Fruit fly (Drosophila melanogaster): ENCODE data around the gene Oga.

Oga gene

dm6 chr3R:21184373-21185132, 34.3 kb upstream of the Oga start (continued):
- TF ChIP-seq E2f2 (GFP tag; IDR thresholded peaks at IDR 0.05): peak; percentile 96
- TF ChIP-seq kah (GFP tag; optimal IDR thresholded peaks at IDR 0.05): peak; percentile 18
- no peak for TF ChIP-seq vnd (GFP tag; IDR thresholded peaks at IDR 0.05; ENCODE audit: partially characterized antibody)
- peak; percentile 57 for TF ChIP-seq CG13894 (tag; optimal IDR thresholded peaks at IDR 0.05)
- peak; percentile 90 for TF ChIP-seq vvl (GFP tag; IDR thresholded peaks at IDR 0.05)
- peak; percentile 98 for TF ChIP-seq Ets65A (GFP tag)
- no peak for TF ChIP-seq CG15479 (GFP tag; optimal IDR thresholded peaks at IDR 0.05)
- peak; percentile 62 for TF ChIP-seq scrt (GFP tag; optimal IDR thresholded peaks at IDR 0.05)
- TF ChIP-seq CG10267 (tag; optimal IDR thresholded peaks at IDR 0.05): peak; percentile 54
- no peak for TF ChIP-seq CG7556 (GFP tag; optimal IDR thresholded peaks at IDR 0.05)
- peak; percentile 70 for TF ChIP-seq CG2875 (GFP tag; optimal IDR thresholded peaks at IDR 0.05)
- peak; percentile 27 for TF ChIP-seq Sry-δ (GFP tag; optimal IDR thresholded peaks at IDR 0.05)
- TF ChIP-seq sug (tag; optimal IDR thresholded peaks at IDR 0.05): peak; percentile 68
- peak; percentile 73 for TF ChIP-seq dysf (GFP tag; IDR thresholded peaks at IDR 0.05)
- TF ChIP-seq org-1 (GFP tag; optimal IDR thresholded peaks at IDR 0.05): peak; percentile 27
- peak; percentile 66 for TF ChIP-seq Ssrp (tag; optimal IDR thresholded peaks at IDR 0.05)
- TF ChIP-seq CG10959 (GFP tag; IDR thresholded peaks at IDR 0.05): peak; percentile 69
- TF ChIP-seq ems (GFP tag; optimal IDR thresholded peaks at IDR 0.05): peak; percentile 70
- TF ChIP-seq CG30020 (tag; optimal IDR thresholded peaks at IDR 0.05): no peak
- peak; percentile 96 for TF ChIP-seq Dp (GFP tag; optimal IDR thresholded peaks at IDR 0.05)
- TF ChIP-seq CG18262 (tag; optimal IDR thresholded peaks at IDR 0.05): peak; percentile 62
- TF ChIP-seq ash1 (GFP tag; optimal IDR thresholded peaks at IDR 0.05): peak; percentile 36
- peak; percentile 60 for TF ChIP-seq en (GFP tag; optimal IDR thresholded peaks at IDR 0.05)
- TF ChIP-seq CG6765 (GFP tag; optimal IDR thresholded peaks at IDR 0.05): peak; percentile 74
- peak; percentile 70; the same call in 1 of the 3 replicates for TF ChIP-seq knrl (GFP tag; IDR thresholded peaks at IDR 0.05; ENCODE audit: partially characterized antibody)
- peak; percentile 74 for TF ChIP-seq Sox102F (GFP tag; optimal IDR thresholded peaks at IDR 0.05)
- TF ChIP-seq danr (GFP tag; IDR thresholded peaks at IDR 0.05): 0 out of 2 replicates have a peak, but pooled peaks have one; percentile 41
- TF ChIP-seq fd96Cb (tag; optimal IDR thresholded peaks at IDR 0.05): peak; percentile 55
- TF ChIP-seq CG16863 (GFP tag; optimal IDR thresholded peaks at IDR 0.05): peak; percentile 65
- peak; percentile 70; the same call in 2 of the 3 replicates for TF ChIP-seq ase (GFP tag; IDR thresholded peaks at IDR 0.05)
- peak; percentile 65 for TF ChIP-seq Chrac-16 (GFP tag; optimal IDR thresholded peaks at IDR 0.05)
- TF ChIP-seq CG17829 (tag; optimal IDR thresholded peaks at IDR 0.05): peak; percentile 65
- TF ChIP-seq Abd-B (GFP tag; optimal IDR thresholded peaks at IDR 0.05): peak; percentile 55
- peak; percentile 81 for TF ChIP-seq CG9609 (GFP tag; optimal IDR thresholded peaks at IDR 0.05)
- peak; percentile 68 for TF ChIP-seq slp2 (GFP tag; optimal IDR thresholded peaks at IDR 0.05)
- TF ChIP-seq Opbp (GFP tag; IDR thresholded peaks at IDR 0.05; ENCODE audit: partially characterized antibody): peak; percentile 59; the same call in 1 of the 3 replicates
- TF ChIP-seq CG6175 (GFP tag; IDR thresholded peaks at IDR 0.05): no peak
- peak; percentile 74 for TF ChIP-seq CG15696 (tag; optimal IDR thresholded peaks at IDR 0.05)
- TF ChIP-seq CG2889 (GFP tag; IDR thresholded peaks at IDR 0.05): no peak
- TF ChIP-seq B-H1 (GFP tag; IDR thresholded peaks at IDR 0.05): no peak
- TF ChIP-seq CG15601 (tag; optimal IDR thresholded peaks at IDR 0.05): peak; percentile 71
- peak; percentile 72 for TF ChIP-seq CG12744 (GFP tag; optimal IDR thresholded peaks at IDR 0.05)
- peak; percentile 83 for TF ChIP-seq CG15514 (GFP tag; optimal IDR thresholded peaks at IDR 0.05)
- TF ChIP-seq CG10543 (GFP tag; optimal IDR thresholded peaks at IDR 0.05): peak; percentile 64
- TF ChIP-seq CG9876 (GFP tag; optimal IDR thresholded peaks at IDR 0.05): peak; percentile 64
- peak; percentile 80 for TF ChIP-seq Hsf (GFP tag; optimal IDR thresholded peaks at IDR 0.05)
- peak; percentile 87 for TF ChIP-seq Lhr (GFP tag; optimal IDR thresholded peaks at IDR 0.05)
- TF ChIP-seq Dref (GFP tag; IDR thresholded peaks at IDR 0.05): no peak
- peak; percentile 77 for TF ChIP-seq HLH54F (GFP tag; optimal IDR thresholded peaks at IDR 0.05)
